Worm (Caenorhabditis elegans) whole organism, L2 larva: ENCODE results near the gene hosl-1.

ENCODE experiments used
- C34F6.9 ChIP-seq: fragments of 150-350 bp; optimal IDR thresholded peaks from 2 replicates; lab custom pipeline; 2014; ENCODE audit warnings: missing biosample characterization, missing genetic modification characterization
- F13H6.1 ChIP-seq: sonication (generic microtip); optimal IDR thresholded peaks from 2 replicates; lab custom pipeline; 2016; ENCODE audit warnings: missing genetic modification characterization, missing compliant biosample characterization
- aly-2 ChIP-seq: fragments of 150-350 bp; optimal IDR thresholded peaks from 2 replicates; lab custom pipeline; 2014; ENCODE audit warnings: missing biosample characterization, missing genetic modification characterization
- ama-1 ChIP-seq: fragments of 150-350 bp; optimal IDR thresholded peaks from 2 replicates; lab custom pipeline; 2018; ENCODE audit warnings: inconsistent platforms
- ceh-16 ChIP-seq: fragments of 150-350 bp; optimal IDR thresholded peaks from 2 replicates; lab custom pipeline; 2014; ENCODE audit warnings: missing biosample characterization, missing genetic modification characterization
- ceh-82 ChIP-seq: fragments of 150-350 bp; optimal IDR thresholded peaks from 2 replicates; lab custom pipeline; 2014; ENCODE audit warnings: missing biosample characterization, missing genetic modification characterization
- crh-2 ChIP-seq: sonication (generic microtip); optimal IDR thresholded peaks from 2 replicates; lab custom pipeline; 2017; ENCODE audit warnings: missing biosample characterization, missing genetic modification characterization
- egl-27 ChIP-seq: sonication (generic microtip); optimal IDR thresholded peaks from 3 replicates; lab custom pipeline; 2017; ENCODE audit warnings: missing biosample characterization, missing genetic modification reagents, missing genetic modification characterization
- elt-1 ChIP-seq: fragments of 150-350 bp; optimal IDR thresholded peaks from 2 replicates; lab custom pipeline; 2014; ENCODE audit warnings: missing biosample characterization, missing genetic modification characterization
- elt-3 ChIP-seq: sonication (generic microtip); optimal IDR thresholded peaks from 2 replicates; lab custom pipeline; 2017; ENCODE audit warnings: missing biosample characterization, missing genetic modification characterization
- fos-1 ChIP-seq: fragments of 150-350 bp; optimal IDR thresholded peaks from 2 replicates; lab custom pipeline; 2014; ENCODE audit warnings: missing biosample characterization, missing genetic modification characterization
- gmeb-1 ChIP-seq: fragments of 150-350 bp; optimal IDR thresholded peaks from 2 replicates; lab custom pipeline; 2014; ENCODE audit warnings: missing biosample characterization, missing genetic modification characterization
- lin-11 ChIP-seq: fragments of 150-350 bp; sonication (generic microtip); optimal IDR thresholded peaks from 2 replicates; lab custom pipeline; 2014; ENCODE audit warnings: missing biosample characterization, missing genetic modification characterization, inconsistent platforms, mixed read lengths
- lin-13 ChIP-seq: fragments of 150-350 bp; optimal IDR thresholded peaks from 2 replicates; lab custom pipeline; 2014; ENCODE audit warnings: missing biosample characterization, missing genetic modification reagents, missing genetic modification characterization
- lin-39 ChIP-seq: fragments of 150-350 bp; optimal IDR thresholded peaks from 2 replicates; lab custom pipeline; 2014; ENCODE audit warnings: missing biosample characterization, missing genetic modification reagents, missing genetic modification characterization
- lsy-2 ChIP-seq, 2 experiments: fragments of 150-350 bp in 1 of 2; sonication (generic microtip) in 1 of 2; optimal IDR thresholded peaks; 2 replicates each; lab custom pipeline; 2014 to 2017; ENCODE audit warnings: missing biosample characterization in 2 of 2, missing genetic modification characterization in 2 of 2
- mbf-1 ChIP-seq: sonication (generic microtip); optimal IDR thresholded peaks from 2 replicates; lab custom pipeline; 2017; ENCODE audit warnings: missing biosample characterization, missing genetic modification characterization
- mdl-1 ChIP-seq, 2 experiments: fragments of 150-350 bp in 1 of 2; sonication (generic microtip) in 1 of 2; optimal IDR thresholded peaks; 2 replicates each; lab custom pipeline; 2017; ENCODE audit warnings: missing biosample characterization in 2 of 2, missing genetic modification characterization in 2 of 2
- nhr-11 ChIP-seq: fragments of 150-350 bp; optimal IDR thresholded peaks from 2 replicates; lab custom pipeline; 2014; ENCODE audit warnings: missing biosample characterization, missing genetic modification characterization
- nhr-129 ChIP-seq: fragments of 150-350 bp; optimal IDR thresholded peaks from 2 replicates; lab custom pipeline; 2014; ENCODE audit warnings: missing biosample characterization, missing genetic modification characterization
- nhr-21 ChIP-seq: fragments of 150-350 bp; optimal IDR thresholded peaks from 2 replicates; lab custom pipeline; 2014; ENCODE audit warnings: missing biosample characterization, missing genetic modification characterization
- nhr-23 ChIP-seq: fragments of 150-350 bp; optimal IDR thresholded peaks from 2 replicates; lab custom pipeline; 2014; ENCODE audit warnings: missing biosample characterization, missing genetic modification reagents, missing genetic modification characterization
- nhr-237 ChIP-seq: fragments of 150-350 bp; optimal IDR thresholded peaks from 2 replicates; lab custom pipeline; 2014; ENCODE audit warnings: missing biosample characterization, missing genetic modification characterization
- nhr-25 ChIP-seq: fragments of 150-350 bp; sonication (generic microtip); optimal IDR thresholded peaks from 3 replicates; lab custom pipeline; 2014; ENCODE audit warnings: missing biosample characterization, missing genetic modification characterization
- nhr-6 ChIP-seq: fragments of 150-350 bp; optimal IDR thresholded peaks from 2 replicates; lab custom pipeline; 2014; ENCODE audit warnings: missing biosample characterization, missing genetic modification characterization
- nhr-77 ChIP-seq: fragments of 150-350 bp; optimal IDR thresholded peaks from 2 replicates; lab custom pipeline; 2014; ENCODE audit warnings: missing biosample characterization, missing genetic modification characterization
- sem-4 ChIP-seq: fragments of 150-350 bp; optimal IDR thresholded peaks from 2 replicates; lab custom pipeline; 2014; ENCODE audit warnings: missing biosample characterization, missing genetic modification reagents, missing genetic modification characterization
- skn-1 ChIP-seq: sonication (generic microtip); optimal IDR thresholded peaks from 2 replicates; lab custom pipeline; 2017; ENCODE audit warnings: missing biosample characterization, missing genetic modification characterization
- sma-9 ChIP-seq, 2 experiments: fragments of 150-350 bp in 1 of 2; sonication (generic microtip) in 1 of 2; optimal IDR thresholded peaks; 2 replicates each; lab custom pipeline; 2014 to 2016; ENCODE audit warnings: missing genetic modification characterization in 2 of 2, mild to moderate bottlenecking in 1 of 2, missing biosample characterization in 1 of 2, missing compliant biosample characterization in 1 of 2, missing genetic modification reagents in 1 of 2, moderate library complexity in 1 of 2
- unc-55 ChIP-seq: fragments of 150-350 bp; sonication (generic microtip); optimal IDR thresholded peaks from 3 replicates; lab custom pipeline; 2014; ENCODE audit warnings: missing biosample characterization, missing genetic modification reagents, missing genetic modification characterization
- unc-62 ChIP-seq: fragments of 150-350 bp; optimal IDR thresholded peaks from 2 replicates; lab custom pipeline; 2014; ENCODE audit warnings: missing biosample characterization, missing genetic modification reagents, missing genetic modification characterization
- zag-1 ChIP-seq: fragments of 150-350 bp; optimal IDR thresholded peaks from 2 replicates; lab custom pipeline; 2014; ENCODE audit warnings: missing biosample characterization, missing genetic modification characterization
- ztf-1 ChIP-seq: fragments of 200-800 bp; sonication (Bioruptor generic); conservative IDR thresholded peaks from 2 replicates; pipeline ENCODE4 v1.3.6; 2022; ENCODE audit warnings: missing genetic modification characterization, missing compliant biosample characterization

The hosl-1 gene

DNA sequence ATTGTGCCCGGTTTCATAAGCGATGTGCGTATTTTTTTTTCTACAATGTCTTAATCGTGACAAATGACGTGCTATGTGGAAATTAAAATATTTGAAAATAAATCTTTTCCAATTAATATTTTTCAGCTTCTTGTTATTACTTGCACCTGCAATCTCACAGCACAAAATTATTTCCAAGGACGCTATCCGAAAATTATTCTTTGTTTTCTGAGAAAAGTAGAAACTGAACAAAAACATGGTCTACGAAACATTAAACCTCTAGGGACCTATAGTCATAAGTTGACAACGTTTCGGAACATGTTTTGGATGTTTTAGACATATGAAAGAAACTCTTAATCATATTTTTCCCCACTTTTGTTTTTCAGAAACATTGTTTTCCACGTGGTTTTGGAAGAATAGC is 8.6 kb upstream of the hosl-1 start:
- no peak for TF ChIP-seq lin-11 (tag; lab: Kevin White, UChicago)
- TF ChIP-seq ceh-82 (tag; lab: Kevin White, UChicago): no peak
- no peak for TF ChIP-seq ztf-1
- no peak for TF ChIP-seq lin-39 (tag; lab: Kevin White, UChicago)
- no peak for TF ChIP-seq lin-13
- no peak for TF ChIP-seq ceh-16 (tag; lab: Kevin White, UChicago)
- no peak for TF ChIP-seq ama-1 (lab: Kevin White, UChicago)
- no peak for TF ChIP-seq nhr-237 (tag; lab: Kevin White, UChicago)
- no peak for TF ChIP-seq mdl-1 (tag; optimal IDR thresholded peaks at IDR 0.05; lab: Kevin White, UChicago)
- TF ChIP-seq nhr-6 (tag; lab: Kevin White, UChicago): no peak
- TF ChIP-seq nhr-77 (tag; lab: Kevin White, UChicago): no peak
- TF ChIP-seq sem-4: no peak
- TF ChIP-seq lsy-2 (tag; optimal IDR thresholded peaks at IDR 0.05; lab: Kevin White, UChicago): no peak
- TF ChIP-seq elt-3 (tag; lab: Kevin White, UChicago): no peak

DNA sequence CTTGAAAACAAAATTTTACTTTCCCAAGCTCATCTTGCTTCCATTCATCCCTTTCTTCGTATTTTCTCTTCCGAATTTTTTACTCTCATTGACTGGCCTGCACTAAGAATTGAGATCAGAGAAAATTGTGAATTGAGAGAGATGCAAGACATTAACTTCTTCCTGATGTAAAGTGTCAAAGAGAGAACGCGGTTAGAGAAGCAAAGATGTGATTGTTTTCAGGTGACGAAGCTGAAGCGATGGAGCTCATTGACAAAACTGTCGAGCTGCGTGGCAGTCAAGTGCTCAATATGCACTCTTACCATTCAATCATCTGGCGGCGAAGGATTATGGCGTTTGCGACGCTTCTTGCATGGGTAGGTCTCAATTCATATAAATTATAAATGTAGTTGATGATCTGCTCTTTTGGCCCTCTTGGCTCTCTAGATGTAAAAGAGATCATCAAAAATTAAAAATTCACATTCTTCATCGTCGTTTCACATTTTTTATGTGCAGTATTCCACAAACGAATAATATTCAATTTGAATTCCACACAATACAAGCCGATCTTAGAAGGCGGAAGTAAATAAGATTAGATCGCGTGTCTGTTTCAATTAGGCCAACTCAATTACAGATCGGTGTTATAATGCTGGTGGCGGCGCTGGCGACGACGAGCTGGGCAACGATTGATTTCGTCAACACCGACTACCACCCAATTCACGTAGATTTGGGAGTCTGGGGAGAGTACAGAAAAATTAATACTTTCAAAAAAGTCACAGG is 7.9 kb upstream of the hosl-1 start:
- TF ChIP-seq gmeb-1 (tag; lab: Kevin White, UChicago) (no peak), unc-62 (GFP tag; lab: Kevin White, UChicago) (no peak), crh-2 (tag; lab: Kevin White, UChicago) (peak; percentile 2), C34F6.9 (tag; lab: Kevin White, UChicago) (peak; percentile 23), nhr-11 (no peak)

DNA sequence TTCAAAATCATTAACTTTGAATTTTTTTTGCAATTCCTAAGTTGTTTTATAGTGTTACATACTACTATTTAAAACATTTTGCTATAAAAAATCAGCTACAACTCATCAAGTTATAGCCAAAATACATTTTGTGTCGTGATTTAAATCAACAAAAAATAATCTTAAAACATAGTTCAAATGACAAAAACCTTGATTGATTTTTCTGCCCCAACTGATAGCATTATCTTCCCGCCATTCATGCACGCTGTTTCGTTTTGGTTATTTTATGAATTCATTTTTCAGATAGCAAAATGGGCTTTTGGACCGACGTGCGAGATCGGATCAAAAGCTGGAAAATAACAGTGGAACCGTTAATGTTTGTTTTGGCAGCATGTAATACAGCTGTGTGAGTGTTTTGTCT is 4.8 kb upstream of the hosl-1 start, which contains the start of gene slcr-46.1:
Gene slcr-46.1 (plus strand): TSS at position 274 of the 400 bp plus-strand sequence.
- TF ChIP-seq nhr-23: no peak
- TF ChIP-seq fos-1: peak; percentile 68

DNA sequence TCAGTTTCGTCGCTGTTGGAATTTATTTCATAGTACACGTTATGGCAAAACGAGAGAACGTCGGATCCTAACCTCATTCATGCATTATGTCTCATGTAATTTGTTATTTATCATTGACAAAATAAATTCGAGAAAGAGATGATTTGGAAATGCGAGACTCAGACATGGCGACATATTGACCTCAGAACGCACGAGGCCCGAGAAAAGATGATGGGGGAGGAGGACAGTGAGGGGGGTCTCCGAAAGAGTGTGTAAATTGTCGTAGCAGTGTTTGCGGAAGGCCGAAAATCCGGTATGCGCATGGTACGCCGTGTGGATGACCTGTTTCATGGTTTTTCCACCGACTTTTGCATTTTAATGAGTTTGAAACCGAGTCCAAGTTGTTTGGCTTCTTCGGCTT is 1.3 kb upstream of the hosl-1 start:
- TF ChIP-seq egl-27 (tag; lab: Kevin White, UChicago) (no peak), nhr-21 (tag; lab: Kevin White, UChicago) (no peak), unc-55 (peak; percentile 43), nhr-129 (tag; lab: Kevin White, UChicago) (peak; percentile 57), sma-9 (GFP tag; optimal IDR thresholded peaks at IDR 0.05; lab: Kevin White, UChicago) (peak; percentile 66), sma-9 (tag; optimal IDR thresholded peaks at IDR 0.05; lab: Kevin White, UChicago) (no peak), unc-62 (GFP tag; lab: Kevin White, UChicago) (no peak), elt-1 (tag; lab: Kevin White, UChicago) (no peak), lin-11 (tag; lab: Kevin White, UChicago) (peak; percentile 43), nhr-77 (tag; lab: Kevin White, UChicago) (no peak), skn-1 (tag; lab: Kevin White, UChicago) (no peak), gmeb-1 (tag; lab: Kevin White, UChicago) (no peak), ceh-82 (tag; lab: Kevin White, UChicago) (no peak), C34F6.9 (tag; lab: Kevin White, UChicago) (peak; percentile 68), F13H6.1 (tag; lab: Kevin White, UChicago) (peak; percentile 64), mbf-1 (no peak), mdl-1 (tag; optimal IDR thresholded peaks at IDR 0.05; lab: Kevin White, UChicago) (peak in 1 of 2 experiments; percentile 55), lin-13 (peak; percentile 16), lsy-2 (tag; optimal IDR thresholded peaks at IDR 0.05; lab: Kevin White, UChicago) (peak; percentile 28 to 54)
- TF ChIP-seq, all 48 proteins: peak for 9

DNA sequence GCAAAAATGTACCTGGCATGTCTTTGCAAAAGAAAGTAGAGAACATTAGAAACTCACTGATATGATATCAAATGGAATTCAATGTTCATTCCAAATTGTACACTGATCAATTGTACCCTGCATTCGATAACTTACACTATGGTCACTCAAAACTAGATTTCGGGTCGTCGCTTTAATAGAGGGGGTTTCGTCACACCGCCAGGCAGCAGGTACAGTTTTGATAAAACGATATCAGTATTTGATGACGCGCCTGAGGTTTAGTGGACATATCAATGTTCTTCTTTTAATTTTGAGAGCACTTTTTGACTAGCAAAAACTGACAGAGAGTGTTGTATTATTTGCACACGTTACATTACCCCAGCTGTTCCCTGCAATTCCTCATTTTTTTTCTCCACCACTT is 778 bp upstream of the hosl-1 start:
- TF ChIP-seq nhr-25 (tag; lab: Kevin White, UChicago) (no peak), skn-1 (tag; lab: Kevin White, UChicago) (no peak), ceh-16 (tag; lab: Kevin White, UChicago) (no peak), zag-1 (tag; lab: Kevin White, UChicago) (no peak), aly-2 (tag; lab: Kevin White, UChicago) (no peak), mdl-1 (tag; optimal IDR thresholded peaks at IDR 0.05; lab: Kevin White, UChicago) (no peak), sma-9 (GFP tag; optimal IDR thresholded peaks at IDR 0.05; lab: Kevin White, UChicago) (peak; percentile 29), sma-9 (tag; optimal IDR thresholded peaks at IDR 0.05; lab: Kevin White, UChicago) (no peak), fos-1 (peak; percentile 47), ztf-1 (no peak)
